Worm (Caenorhabditis elegans) whole organism, young adult: ENCODE measurements around the gene T16G1.6.
A peak's percentile ranks its signal among the peaks of the same experiment; 100 is the strongest.

Experiments used
- B0035.1 ChIP-seq: sonication (generic microtip); optimal IDR thresholded peaks from 2 replicates; lab custom pipeline; 2016; ENCODE audit warnings: missing genetic modification characterization, mild to moderate bottlenecking, missing compliant biosample characterization, missing genotype, missing genetic modification reagents
- B0336.3 ChIP-seq: fragments of 200-800 bp; sonication (Bioruptor generic); IDR thresholded peaks from 2 replicates; pipeline ENCODE4 v1.3.6; 2022; ENCODE audit warnings: missing genetic modification characterization, missing compliant biosample characterization
- F22D6.2 ChIP-seq: sonication (generic microtip); optimal IDR thresholded peaks from 2 replicates; lab custom pipeline; 2016; ENCODE audit warnings: mild to moderate bottlenecking, missing genetic modification characterization, missing compliant biosample characterization
- F37B4.10 ChIP-seq: fragments of 200-800 bp; sonication (Bioruptor generic); IDR thresholded peaks from 2 replicates; pipeline ENCODE4 v1.3.6; 2022; ENCODE audit warnings: missing genetic modification characterization, missing compliant biosample characterization
- K12H6.12 ChIP-seq: fragments of 200-800 bp; sonication (Bioruptor generic); optimal IDR thresholded peaks from 2 replicates; lab custom pipeline; 2018; ENCODE audit warnings: mild to moderate bottlenecking, missing genetic modification characterization, missing compliant biosample characterization
- Y95B8A.8 ChIP-seq: fragments of 200-800 bp; sonication (Bioruptor generic); IDR thresholded peaks from 2 replicates; pipeline ENCODE4 v1.3.6; 2022; ENCODE audit warnings: missing genetic modification reagents, missing genetic modification characterization, missing compliant biosample characterization
- akir-1 ChIP-seq: fragments of 200-800 bp; sonication (Bioruptor generic); optimal IDR thresholded peaks from 2 replicates; lab custom pipeline; 2018; ENCODE audit warnings: mild to moderate bottlenecking, missing genetic modification characterization, moderate library complexity, missing compliant biosample characterization
- attf-3 ChIP-seq: fragments of 200-800 bp; sonication (Bioruptor generic); conservative IDR thresholded peaks from 2 replicates; pipeline ENCODE4 v1.3.6; 2022; ENCODE audit warnings: missing genetic modification reagents, missing genetic modification characterization, missing compliant biosample characterization
- attf-6 ChIP-seq: fragments of 200-800 bp; sonication (Bioruptor generic); IDR thresholded peaks from 2 replicates; pipeline ENCODE4 v1.3.6; 2022; ENCODE audit warnings: missing genetic modification reagents, missing genetic modification characterization, missing compliant biosample characterization
- cebp-1 ChIP-seq, 2 experiments: fragments of 200-800 bp in 1 of 2; sonication (Bioruptor generic) in 1 of 2; sonication (generic microtip) in 1 of 2; IDR thresholded peaks in 1 of 2; optimal IDR thresholded peaks in 1 of 2; 2 replicates each; pipeline versions ENCODE4 v1.3.6 to Lab custom; 2017 to 2022; ENCODE audit warnings: missing compliant biosample characterization in 2 of 2, missing genetic modification characterization in 2 of 2, mild to moderate bottlenecking in 1 of 2, missing genetic modification reagents in 1 of 2, moderate library complexity in 1 of 2
- cebp-2 ChIP-seq: fragments of 200-800 bp; sonication (Bioruptor generic); IDR thresholded peaks from 2 replicates; pipeline ENCODE4 v1.3.6; 2022; ENCODE audit warnings: missing genetic modification characterization, missing compliant biosample characterization
- ceh-100 ChIP-seq: fragments of 200-800 bp; sonication (Bioruptor generic); IDR thresholded peaks from 2 replicates; pipeline ENCODE4 v1.3.6; 2022; ENCODE audit warnings: missing genetic modification reagents, missing genetic modification characterization, missing compliant biosample characterization
- ceh-27 ChIP-seq: fragments of 200-800 bp; sonication (Bioruptor generic); optimal IDR thresholded peaks from 2 replicates; lab custom pipeline; 2018; ENCODE audit warnings: mild to moderate bottlenecking, missing genetic modification characterization, moderate library complexity, missing compliant biosample characterization
- ceh-79 ChIP-seq: sonication (generic microtip); optimal IDR thresholded peaks from 2 replicates; lab custom pipeline; 2017; ENCODE audit warnings: mild to moderate bottlenecking, missing genetic modification characterization, missing compliant biosample characterization
- dox-1 ChIP-seq: fragments of 200-800 bp; sonication (Bioruptor generic); IDR thresholded peaks from 2 replicates; pipeline ENCODE4 v1.3.6; 2022; ENCODE audit warnings: missing genetic modification reagents, missing genetic modification characterization, missing compliant biosample characterization
- egl-44 ChIP-seq: fragments of 200-800 bp; sonication (Bioruptor generic); IDR thresholded peaks from 2 replicates; pipeline ENCODE4 v1.3.6; 2022; ENCODE audit warnings: missing genetic modification reagents, missing genetic modification characterization, missing compliant biosample characterization
- fkh-3 ChIP-seq: sonication (generic microtip); optimal IDR thresholded peaks from 2 replicates; lab custom pipeline; 2016; ENCODE audit warnings: mild to moderate bottlenecking, missing genetic modification characterization, missing compliant biosample characterization
- hmg-1.2 ChIP-seq: fragments of 200-800 bp; sonication (Bioruptor generic); IDR thresholded peaks from 2 replicates; pipeline ENCODE4 v1.3.6; 2022; ENCODE audit warnings: missing genetic modification reagents, missing genetic modification characterization, missing compliant biosample characterization
- hmg-20 ChIP-seq: fragments of 200-800 bp; sonication (Bioruptor generic); IDR thresholded peaks from 2 replicates; pipeline ENCODE4 v1.3.6; 2022; ENCODE audit warnings: missing genetic modification reagents, missing genetic modification characterization, missing compliant biosample characterization
- lin-26 ChIP-seq: fragments of 200-800 bp; sonication (Bioruptor generic); IDR thresholded peaks from 2 replicates; pipeline ENCODE4 v1.3.6; 2022; ENCODE audit warnings: missing genetic modification reagents, missing genetic modification characterization, missing compliant biosample characterization
- lin-35 ChIP-seq, 3 experiments: fragments of 150-350 bp in 2 of 3; sonication (generic microtip) in 1 of 3; optimal IDR thresholded peaks; 2 replicates each; lab custom pipeline; 2014 to 2018; ENCODE audit warnings: missing biosample characterization in 3 of 3, missing genetic modification characterization in 3 of 3, missing genetic modification reagents in 3 of 3
- lin-54 ChIP-seq: fragments of 200-800 bp; sonication (Bioruptor generic); optimal IDR thresholded peaks from 2 replicates; lab custom pipeline; 2018; ENCODE audit warnings: mild to moderate bottlenecking, missing genetic modification characterization, missing compliant biosample characterization
- lsl-1 ChIP-seq: fragments of 200-800 bp; sonication (Bioruptor generic); optimal IDR thresholded peaks from 2 replicates; lab custom pipeline; 2018; ENCODE audit warnings: mild to moderate bottlenecking, missing genetic modification characterization, moderate library complexity, missing compliant biosample characterization
- nfyb-1 ChIP-seq: fragments of 200-800 bp; sonication (Bioruptor generic); IDR thresholded peaks from 2 replicates; pipeline ENCODE4 v1.3.6; 2022; ENCODE audit warnings: missing genetic modification reagents, missing genetic modification characterization, missing compliant biosample characterization
- nhr-120 ChIP-seq: fragments of 200-800 bp; sonication (Bioruptor generic); IDR thresholded peaks from 2 replicates; pipeline ENCODE4 v1.3.6; 2022; ENCODE audit warnings: missing genetic modification characterization, missing compliant biosample characterization
- nhr-90 ChIP-seq: sonication (generic microtip); optimal IDR thresholded peaks from 2 replicates; lab custom pipeline; 2016; ENCODE audit warnings: missing genotype, mild to moderate bottlenecking, missing genetic modification characterization, missing compliant biosample characterization
- pbrm-1 ChIP-seq: fragments of 200-800 bp; sonication (Bioruptor generic); IDR thresholded peaks from 2 replicates; pipeline ENCODE4 v1.3.6; 2022; ENCODE audit warnings: missing genetic modification reagents, missing genetic modification characterization, missing compliant biosample characterization
- rec-8 ChIP-seq, 2 experiments: sonication (generic microtip); optimal IDR thresholded peaks; 2 replicates each; lab custom pipeline; 2016; ENCODE audit warnings: mild to moderate bottlenecking in 2 of 2, missing genetic modification characterization in 2 of 2, missing genetic modification reagents in 2 of 2, missing genotype in 2 of 2, missing biosample characterization in 1 of 2, missing compliant biosample characterization in 1 of 2, moderate library complexity in 1 of 2
- rpc-1 ChIP-seq, 2 experiments: fragments of 150-350 bp in 1 of 2; sonication (generic microtip) in 1 of 2; optimal IDR thresholded peaks; 2 replicates each; lab custom pipeline; 2014 to 2018; ENCODE audit warnings: missing biosample characterization in 1 of 2, missing genetic modification characterization in 1 of 2, missing genetic modification reagents in 1 of 2, missing genotype in 1 of 2
- sea-2 ChIP-seq: fragments of 200-800 bp; sonication (Bioruptor generic); IDR thresholded peaks from 2 replicates; pipeline ENCODE4 v1.3.6; 2022; ENCODE audit warnings: missing genetic modification characterization, missing compliant biosample characterization
- somi-1 ChIP-seq: fragments of 200-800 bp; sonication (Bioruptor generic); optimal IDR thresholded peaks from 2 replicates; lab custom pipeline; 2018; ENCODE audit warnings: mild to moderate bottlenecking, missing genetic modification characterization, missing compliant biosample characterization
- unc-130 ChIP-seq: sonication (generic microtip); optimal IDR thresholded peaks from 2 replicates; lab custom pipeline; 2016; ENCODE audit warnings: missing genetic modification reagents, missing genetic modification characterization, missing compliant biosample characterization
- unc-62 ChIP-seq: fragments of 150-350 bp; optimal IDR thresholded peaks from 2 replicates; lab custom pipeline; 2014; ENCODE audit warnings: missing biosample characterization, missing genetic modification reagents, missing genetic modification characterization

The T16G1.6 gene

ce11 chrV:12904054-12904453, 32.9 kb downstream of the T16G1.6 start, which contains the start of gene ttr-27:
Gene ttr-27, minus strand, starts transcription at chrV:12904098.
- TF ChIP-seq B0035.1 (tag; lab: Kevin White, UChicago) = no peak
- TF ChIP-seq somi-1 (GFP tag; lab: Kevin White, UChicago) = no peak
- no peak for TF ChIP-seq akir-1 (GFP tag; lab: Kevin White, UChicago)
- no peak for TF ChIP-seq F37B4.10
- TF ChIP-seq attf-3 = no peak
- TF ChIP-seq fkh-3 (tag; lab: Kevin White, UChicago) = no peak
- TF ChIP-seq unc-130 = no peak
- TF ChIP-seq rec-8 (tag; optimal IDR thresholded peaks at IDR 0.05; lab: Kevin White, UChicago) = no peak
- TF ChIP-seq rpc-1 (optimal IDR thresholded peaks at IDR 0.05; lab: Kevin White, UChicago) = no peak
- TF ChIP-seq rpc-1 (tag; optimal IDR thresholded peaks at IDR 0.05; lab: Kevin White, UChicago) = no peak
- TF ChIP-seq Y95B8A.8 (GFP tag; lab: Robert Waterston, UW) = no peak
- no peak for TF ChIP-seq ceh-100 (GFP tag; lab: Robert Waterston, UW)

- no peak for TF ChIP-seq unc-130
- no peak for TF ChIP-seq nhr-90
- TF ChIP-seq lin-26 (GFP tag; lab: Robert Waterston, UW) = no peak
These were observed 35.7 kb downstream of the T16G1.6 start for ce11 chrV:12901301-12901700.

- TF ChIP-seq F22D6.2 = no peak
- no peak for TF ChIP-seq sea-2
These were observed 38.3 kb downstream of the T16G1.6 start for ce11 chrV:12898583-12899232.

- no peak for TF ChIP-seq pbrm-1 (GFP tag; lab: Robert Waterston, UW)
- TF ChIP-seq nhr-120 (GFP tag; lab: Robert Waterston, UW) = no peak
- no peak for TF ChIP-seq unc-62 (GFP tag; lab: Kevin White, UChicago)
- no peak for TF ChIP-seq lsl-1 (GFP tag; lab: Kevin White, UChicago)
- TF ChIP-seq B0336.3 (GFP tag; lab: Robert Waterston, UW) = no peak
- TF ChIP-seq cebp-1 (GFP tag; IDR thresholded peaks at IDR 0.05; lab: Robert Waterston, UW) = 0 out of 2 replicates have a peak, but pooled peaks have one; percentile 25
- no peak for TF ChIP-seq cebp-1 (tag; optimal IDR thresholded peaks at IDR 0.05; lab: Kevin White, UChicago)
- no peak for TF ChIP-seq lin-35 (GFP tag; optimal IDR thresholded peaks at IDR 0.05; lab: Kevin White, UChicago)
These were observed 39.6 kb downstream of the T16G1.6 start for ce11 chrV:12897338-12897737.

ce11 chrV:12896850-12897249, 40.1 kb downstream of the T16G1.6 start:
- TF ChIP-seq K12H6.12 (tag; lab: Kevin White, UChicago) = no peak
- no peak for TF ChIP-seq attf-6 (GFP tag; lab: Robert Waterston, UW)
- no peak for TF ChIP-seq hmg-1.2 (GFP tag; lab: Robert Waterston, UW)
- TF ChIP-seq egl-44 (GFP tag; lab: Robert Waterston, UW) = no peak

- TF ChIP-seq lin-54 = no peak
These were observed 41.2 kb downstream of the T16G1.6 start, which contains the start of gene ttbk-7 for ce11 chrV:12895772-12896171. Gene ttbk-7, minus strand, starts transcription at chrV:12895872.

ce11 chrV:12885860-12886259, 51.1 kb downstream of the T16G1.6 start, which contains the start of gene glb-24:
Gene glb-24, minus strand, starts transcription at chrV:12885960.
- no peak for TF ChIP-seq ceh-79 (tag; lab: Kevin White, UChicago)
- TF ChIP-seq cebp-2 (GFP tag; lab: Robert Waterston, UW) = no peak
- TF ChIP-seq dox-1 (GFP tag; lab: Robert Waterston, UW) = no peak
- TF ChIP-seq ceh-27 (GFP tag; lab: Kevin White, UChicago) = no peak
- TF ChIP-seq nfyb-1 = no peak
- no peak for TF ChIP-seq hmg-20 (GFP tag; lab: Robert Waterston, UW)
